Worm (Caenorhabditis elegans) whole organism, early embryonic: ENCODE measurements around the gene vap-1.

Experiments
- B0310.2 ChIP-seq: sonication (generic microtip); optimal IDR thresholded peaks from 2 replicates; lab custom pipeline; 2016; ENCODE audit warnings: mild to moderate bottlenecking, missing genetic modification characterization, missing compliant biosample characterization
- F13C5.2 ChIP-seq: sonication (generic microtip); optimal IDR thresholded peaks from 2 replicates; lab custom pipeline; 2017; ENCODE audit warnings: mild to moderate bottlenecking, missing genetic modification characterization, inconsistent platforms, missing compliant biosample characterization
- aly-1 ChIP-seq: sonication (generic microtip); optimal IDR thresholded peaks from 2 replicates; lab custom pipeline; 2016; ENCODE audit warnings: missing genetic modification characterization, missing compliant biosample characterization
- ama-1 ChIP-seq: fragments of 150-350 bp; optimal IDR thresholded peaks from 2 replicates; lab custom pipeline; 2014
- ceh-13 ChIP-seq: fragments of 200-800 bp; sonication (Bioruptor generic); optimal IDR thresholded peaks from 2 replicates; lab custom pipeline; 2018; ENCODE audit warnings: mild to moderate bottlenecking, missing genetic modification characterization, missing compliant biosample characterization
- ceh-36 ChIP-seq: sonication (generic microtip); optimal IDR thresholded peaks from 2 replicates; lab custom pipeline; 2016; ENCODE audit warnings: missing genetic modification characterization, inconsistent platforms, missing compliant biosample characterization
- ets-7 ChIP-seq: sonication (generic microtip); optimal IDR thresholded peaks from 2 replicates; lab custom pipeline; 2016; ENCODE audit warnings: missing genotype, missing genetic modification characterization, missing compliant biosample characterization
- flt-1 ChIP-seq: fragments of 200-800 bp; sonication (Bioruptor generic); IDR thresholded peaks from 2 replicates; pipeline ENCODE4 v1.3.6; 2022; ENCODE audit warnings: missing genetic modification characterization, missing compliant biosample characterization
- hmbx-1 ChIP-seq: sonication (generic microtip); optimal IDR thresholded peaks from 2 replicates; lab custom pipeline; 2016; ENCODE audit warnings: mild to moderate bottlenecking, missing genetic modification characterization, missing compliant biosample characterization
- hmg-4 ChIP-seq: fragments of 200-800 bp; sonication (Bioruptor generic); optimal IDR thresholded peaks from 2 replicates; lab custom pipeline; 2018; ENCODE audit warnings: mild to moderate bottlenecking, missing genetic modification characterization, missing compliant biosample characterization
- hnd-1 ChIP-seq: sonication (generic microtip); optimal IDR thresholded peaks from 2 replicates; lab custom pipeline; 2016; ENCODE audit warnings: missing genetic modification characterization, missing compliant biosample characterization
- pes-1 ChIP-seq: fragments of 200-800 bp; sonication (Bioruptor generic); IDR thresholded peaks from 2 replicates; pipeline ENCODE4 v1.3.6; 2022; ENCODE audit warnings: missing genetic modification reagents, missing genetic modification characterization, missing compliant biosample characterization
- scrt-1 ChIP-seq: fragments of 200-800 bp; sonication (Bioruptor generic); IDR thresholded peaks from 2 replicates; pipeline ENCODE4 v1.3.6; 2022; ENCODE audit warnings: missing genetic modification characterization, missing compliant biosample characterization
- sea-1 ChIP-seq: fragments of 200-800 bp; sonication (Bioruptor generic); conservative IDR thresholded peaks from 2 replicates; pipeline ENCODE4 v1.3.6; 2022; ENCODE audit warnings: missing genetic modification characterization, missing compliant biosample characterization
- tbx-11 ChIP-seq: fragments of 200-800 bp; sonication (Bioruptor generic); IDR thresholded peaks from 2 replicates; pipeline ENCODE4 v1.3.6; 2022; ENCODE audit warnings: missing genetic modification characterization, missing compliant biosample characterization
- tbx-37 ChIP-seq: fragments of 200-800 bp; sonication (Bioruptor generic); conservative IDR thresholded peaks from 2 replicates; pipeline ENCODE4 v1.3.6; 2022; ENCODE audit warnings: missing genetic modification reagents, missing genetic modification characterization, missing compliant biosample characterization
- tra-4 ChIP-seq: sonication (generic microtip); optimal IDR thresholded peaks from 2 replicates; lab custom pipeline; 2017; ENCODE audit warnings: missing genetic modification characterization, missing compliant biosample characterization

vap-1 gene

ce11 chrX:17417505-17418004 lies 21.2 kb upstream of the vap-1 start:
- TF ChIP-seq ama-1 (lab: Kevin White, UChicago) (no peak), scrt-1 (GFP tag; lab: Robert Waterston, UW) (no peak), tbx-37 (GFP tag; lab: Robert Waterston, UW) (no peak), hmg-4 (GFP tag; lab: Kevin White, UChicago) (no peak), flt-1 (GFP tag; lab: Robert Waterston, UW) (no peak), ceh-36 (no peak), tbx-11 (GFP tag; lab: Robert Waterston, UW) (no peak), ceh-13 (no peak), F13C5.2 (tag; lab: Kevin White, UChicago) (no peak), tra-4 (no peak), sea-1 (no peak)

ce11 chrX:17413868-17414267 lies 17.5 kb upstream of the vap-1 start, which contains the start of gene crb-1:
TSS of gene crb-1 (minus strand) at chrX:17414014.
- TF ChIP-seq scrt-1 (GFP tag; lab: Robert Waterston, UW): no peak
- TF ChIP-seq pes-1: no peak
- TF ChIP-seq ceh-13: no peak
- no peak for TF ChIP-seq aly-1 (tag; lab: Kevin White, UChicago)
- TF ChIP-seq tbx-37 (GFP tag; lab: Robert Waterston, UW): no peak
- no peak for TF ChIP-seq hnd-1 (tag; lab: Kevin White, UChicago)

ce11 chrX:17412642-17413041 lies 16.3 kb upstream of the vap-1 start:
- TF ChIP-seq aly-1 (tag; lab: Kevin White, UChicago) (no peak), tra-4 (no peak), ceh-13 (no peak), scrt-1 (GFP tag; lab: Robert Waterston, UW) (no peak), ama-1 (lab: Kevin White, UChicago) (no peak)

DNA sequence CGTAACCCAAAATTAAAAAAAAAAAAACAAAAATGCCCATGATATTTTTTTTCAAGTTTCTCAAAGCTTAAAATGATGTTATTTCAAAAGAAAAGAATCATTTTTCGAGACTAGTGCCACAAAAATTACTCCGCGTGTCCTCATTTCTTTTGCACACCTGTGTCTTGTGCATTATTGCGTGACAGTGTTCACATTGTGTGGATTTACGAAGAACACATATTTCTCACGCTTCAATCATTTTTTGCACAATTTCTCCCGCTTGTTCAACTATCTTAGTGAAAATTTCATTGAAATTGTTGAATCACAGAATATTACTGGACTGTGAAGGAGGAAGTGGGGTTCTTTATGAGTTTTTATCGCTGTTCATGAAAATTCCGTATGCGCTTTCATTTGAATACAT lies 12.5 kb upstream of the vap-1 start:
- no peak for TF ChIP-seq B0310.2 (tag; lab: Kevin White, UChicago)
- no peak for TF ChIP-seq pes-1
- TF ChIP-seq tbx-37 (GFP tag; lab: Robert Waterston, UW): no peak

- TF ChIP-seq hmbx-1 (tag; lab: Kevin White, UChicago): no peak
These were observed 6.7 kb upstream of the vap-1 start for ce11 chrX:17403058-17403457.

DNA sequence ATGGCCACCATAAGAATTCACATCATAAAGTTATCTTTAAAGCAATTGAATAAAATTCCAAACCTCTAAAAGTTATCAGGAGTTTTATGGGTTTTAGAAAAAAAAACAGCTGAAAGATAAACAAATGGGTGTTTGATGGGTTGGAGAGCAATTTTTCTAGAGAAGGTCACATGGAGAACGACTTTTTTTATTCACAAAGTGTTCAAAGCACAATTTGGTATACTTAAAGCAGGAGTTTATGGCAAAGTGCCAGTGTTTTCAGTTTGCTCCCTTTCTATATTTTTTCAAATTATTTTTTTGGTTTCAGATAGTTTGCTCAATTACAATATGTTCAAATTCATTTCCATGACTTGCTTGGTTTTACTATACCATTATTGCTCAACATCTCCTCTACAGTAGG lies 4.9 kb upstream of the vap-1 start, which contains the start of gene F11C7.6:
TSS of gene F11C7.6 (plus strand) at position 301 of the 400 bp plus-strand sequence.
- TF ChIP-seq flt-1 (GFP tag; lab: Robert Waterston, UW) (no peak), hmg-4 (GFP tag; lab: Kevin White, UChicago) (no peak), tra-4 (no peak), F13C5.2 (tag; lab: Kevin White, UChicago) (no peak), aly-1 (tag; lab: Kevin White, UChicago) (no peak), hmbx-1 (tag; lab: Kevin White, UChicago) (no peak), pes-1 (no peak), ama-1 (lab: Kevin White, UChicago) (no peak), B0310.2 (tag; lab: Kevin White, UChicago) (no peak), sea-1 (no peak), scrt-1 (GFP tag; lab: Robert Waterston, UW) (no peak), hnd-1 (tag; lab: Kevin White, UChicago) (no peak), ets-7 (tag; lab: Kevin White, UChicago) (no peak), tbx-37 (GFP tag; lab: Robert Waterston, UW) (no peak), ceh-13 (no peak), ceh-36 (no peak), tbx-11 (GFP tag; lab: Robert Waterston, UW) (no peak)

ce11 chrX:17400425-17400824 lies 4.1 kb upstream of the vap-1 start:
- TF ChIP-seq tra-4 (no peak), flt-1 (GFP tag; lab: Robert Waterston, UW) (no peak), scrt-1 (GFP tag; lab: Robert Waterston, UW) (no peak), hmg-4 (GFP tag; lab: Kevin White, UChicago) (no peak), sea-1 (no peak), ets-7 (tag; lab: Kevin White, UChicago) (no peak), pes-1 (no peak), aly-1 (tag; lab: Kevin White, UChicago) (no peak), ceh-13 (no peak), B0310.2 (tag; lab: Kevin White, UChicago) (no peak), ama-1 (lab: Kevin White, UChicago) (no peak), tbx-11 (GFP tag; lab: Robert Waterston, UW) (no peak), hmbx-1 (tag; lab: Kevin White, UChicago) (no peak), tbx-37 (GFP tag; lab: Robert Waterston, UW) (no peak), hnd-1 (tag; lab: Kevin White, UChicago) (no peak), F13C5.2 (tag; lab: Kevin White, UChicago) (no peak), ceh-36 (no peak)

- no peak for TF ChIP-seq aly-1 (tag; lab: Kevin White, UChicago)
- TF ChIP-seq tra-4: no peak
- TF ChIP-seq ceh-36: no peak
- no peak for TF ChIP-seq B0310.2 (tag; lab: Kevin White, UChicago)
- no peak for TF ChIP-seq flt-1 (GFP tag; lab: Robert Waterston, UW)
- no peak for TF ChIP-seq tbx-37 (GFP tag; lab: Robert Waterston, UW)
- no peak for TF ChIP-seq pes-1
- TF ChIP-seq tbx-11 (GFP tag; lab: Robert Waterston, UW): no peak
- no peak for TF ChIP-seq F13C5.2 (tag; lab: Kevin White, UChicago)
- no peak for TF ChIP-seq ama-1 (lab: Kevin White, UChicago)
- no peak for TF ChIP-seq ets-7 (tag; lab: Kevin White, UChicago)
- no peak for TF ChIP-seq sea-1
- no peak for TF ChIP-seq hnd-1 (tag; lab: Kevin White, UChicago)
- no peak for TF ChIP-seq hmbx-1 (tag; lab: Kevin White, UChicago)
- TF ChIP-seq scrt-1 (GFP tag; lab: Robert Waterston, UW): no peak
- no peak for TF ChIP-seq ceh-13
- TF ChIP-seq hmg-4 (GFP tag; lab: Kevin White, UChicago): no peak
These were observed 1.9 kb upstream of the vap-1 start, which contains the start of gene F11C7.7 for ce11 chrX:17398293-17398692. TSS of gene F11C7.7 (plus strand) at chrX:17398593.
